Fruit fly (Drosophila melanogaster): Measurements from ENCODE around the gene kst.

kst gene

dm6 chr3L:3303534-3304459, 32.9 kb upstream of the kst start, which contains the start of gene ZnT63C (continued):
- TF ChIP-seq Dip2 (GFP tag; IDR thresholded peaks at IDR 0.05) (no peak), Scr (GFP tag; IDR thresholded peaks at IDR 0.05; ENCODE audit: partially characterized antibody) (peak; percentile 79), MBD-R2 (GFP tag; IDR thresholded peaks at IDR 0.05) (peak; percentile 32; the same call in 1 of the 2 replicates), unc-4 (GFP tag; IDR thresholded peaks at IDR 0.05; ENCODE audit: partially characterized antibody) (peak; percentile 78), Dbx (GFP tag; IDR thresholded peaks at IDR 0.05) (peak; percentile 38; the same call in 1 of the 3 replicates), nerfin-1 (tag; optimal IDR thresholded peaks at IDR 0.05) (peak; percentile 99), chn (GFP tag; optimal IDR thresholded peaks at IDR 0.05) (no peak), Ets97D (GFP tag; optimal IDR thresholded peaks at IDR 0.05) (peak; percentile 7), CG17612 (GFP tag; IDR thresholded peaks at IDR 0.05) (no peak), CG12659 (GFP tag; optimal IDR thresholded peaks at IDR 0.05) (peak; percentile 67), CG4617 (GFP tag; optimal IDR thresholded peaks at IDR 0.05; ENCODE audit: borderline replicate concordance) (peak; percentile 82), sr (GFP tag; IDR thresholded peaks at IDR 0.05) (no peak), inv (GFP tag; IDR thresholded peaks at IDR 0.05; ENCODE audit: partially characterized antibody) (peak; percentile 41), D19A (tag; optimal IDR thresholded peaks at IDR 0.05) (peak; percentile 6), amos (GFP tag; IDR thresholded peaks at IDR 0.05; ENCODE audit: partially characterized antibody) (peak; percentile 78), mld (GFP tag; IDR thresholded peaks at IDR 0.05; ENCODE audit: partially characterized antibody) (peak; percentile 66), Nf-YA (GFP tag; IDR thresholded peaks at IDR 0.05) (peak; percentile 20; the same call in 1 of the 2 replicates), CG15269 (tag; optimal IDR thresholded peaks at IDR 0.05) (no peak), CG6854 (GFP tag; optimal IDR thresholded peaks at IDR 0.05) (peak; percentile 11), CG1603 (tag; optimal IDR thresholded peaks at IDR 0.05) (peak; percentile 63), trem (tag; optimal IDR thresholded peaks at IDR 0.05) (peak; percentile 49), CG33557 (GFP tag; optimal IDR thresholded peaks at IDR 0.05) (peak; percentile 6), MESR4 (GFP tag; optimal IDR thresholded peaks at IDR 0.05) (peak; percentile 92), CG1832 (GFP tag; optimal IDR thresholded peaks at IDR 0.05) (no peak), Jarid2 (GFP tag; optimal IDR thresholded peaks at IDR 0.05) (peak; percentile 81), hth (optimal IDR thresholded peaks at IDR 0.05) (no peak), Rfx (GFP tag; IDR thresholded peaks at IDR 0.05) (no peak), CG15479 (GFP tag; optimal IDR thresholded peaks at IDR 0.05) (peak; percentile 84), vvl (GFP tag; IDR thresholded peaks at IDR 0.05) (peak; percentile 57), yki (optimal IDR thresholded peaks at IDR 0.05) (no peak), wek (GFP tag; optimal IDR thresholded peaks at IDR 0.05) (peak; percentile 6), CG8290 (GFP tag; optimal IDR thresholded peaks at IDR 0.05) (no peak), CG8290 (tag; optimal IDR thresholded peaks at IDR 0.05) (peak in 1 of 2 experiments; percentile 30), rib (GFP tag; IDR thresholded peaks at IDR 0.05) (0 out of 2 replicates have a peak, but pooled peaks have one; percentile 16), CG8281 (tag; optimal IDR thresholded peaks at IDR 0.05) (no peak), HLH54F (GFP tag; optimal IDR thresholded peaks at IDR 0.05) (no peak), CG9797 (GFP tag; optimal IDR thresholded peaks at IDR 0.05) (peak; percentile 82), CTCF (GFP tag; optimal IDR thresholded peaks at IDR 0.05) (peak; percentile 2), Med (GFP tag) (peak; percentile 79), tio (GFP tag; optimal IDR thresholded peaks at IDR 0.05) (no peak), wdn (GFP tag; IDR thresholded peaks at IDR 0.05) (0 out of 2 replicates have a peak, but pooled peaks have one; percentile 6), CG7745 (tag; optimal IDR thresholded peaks at IDR 0.05) (no peak), Opbp (GFP tag; IDR thresholded peaks at IDR 0.05; ENCODE audit: partially characterized antibody) (peak; percentile 84), CG32532 (GFP tag; IDR thresholded peaks at IDR 0.05) (no peak), Dp (GFP tag; optimal IDR thresholded peaks at IDR 0.05) (peak; percentile 54), knrl (GFP tag; IDR thresholded peaks at IDR 0.05; ENCODE audit: partially characterized antibody) (peak; percentile 67), ttk (GFP tag; IDR thresholded peaks at IDR 0.05) (peak; percentile 22; the same call in 1 of the 2 replicates), Vsx1 (GFP tag; optimal IDR thresholded peaks at IDR 0.05) (no peak)
